Worm (Caenorhabditis elegans) whole organism, mixed stage, embryonic: ENCODE measurements around the gene rap-3.

Experiments
- M03D4.4 ChIP-seq: sonication (generic microtip); optimal IDR thresholded peaks from 2 replicates; lab custom pipeline; 2017; ENCODE audit warnings: mild to moderate bottlenecking, missing genetic modification characterization, missing compliant biosample characterization
- blmp-1 ChIP-seq: fragments of 150-350 bp; optimal IDR thresholded peaks from 2 replicates; lab custom pipeline; 2014; ENCODE audit warnings: missing biosample characterization, missing genetic modification characterization
- elt-3 ChIP-seq: fragments of 150-350 bp; optimal IDR thresholded peaks from 2 replicates; lab custom pipeline; 2014; ENCODE audit warnings: missing biosample characterization, missing genetic modification characterization
- flh-1 ChIP-seq: fragments of 200-800 bp; sonication (Bioruptor generic); optimal IDR thresholded peaks from 2 replicates; lab custom pipeline; 2018; ENCODE audit warnings: mild to moderate bottlenecking, missing genetic modification characterization, moderate library complexity, missing compliant biosample characterization
- lin-13 ChIP-seq: fragments of 150-350 bp; optimal IDR thresholded peaks from 2 replicates; lab custom pipeline; 2014; ENCODE audit warnings: missing biosample characterization, missing genetic modification characterization
- lsy-2 ChIP-seq: fragments of 150-350 bp; optimal IDR thresholded peaks from 2 replicates; lab custom pipeline; 2014; ENCODE audit warnings: missing biosample characterization, missing genetic modification characterization
- nhr-12 ChIP-seq: fragments of 150-350 bp; optimal IDR thresholded peaks from 2 replicates; lab custom pipeline; 2014; ENCODE audit warnings: missing biosample characterization, missing genetic modification characterization
- nhr-76 ChIP-seq: sonication (generic microtip); optimal IDR thresholded peaks from 2 replicates; lab custom pipeline; 2017; ENCODE audit warnings: missing biosample characterization, missing genetic modification characterization
- pha-4 ChIP-seq: fragments of 150-350 bp; optimal IDR thresholded peaks from 2 replicates; lab custom pipeline; 2018; ENCODE audit warnings: missing biosample characterization, missing genetic modification reagents, missing genetic modification characterization
- unc-120 ChIP-seq: sonication (generic microtip); optimal IDR thresholded peaks from 2 replicates; lab custom pipeline; 2017; ENCODE audit warnings: missing genetic modification characterization, missing compliant biosample characterization; ENCODE audit not compliant: poor library complexity, severe bottlenecking
- unc-39 ChIP-seq: fragments of 150-350 bp; optimal IDR thresholded peaks from 2 replicates; lab custom pipeline; 2014; ENCODE audit warnings: missing biosample characterization, missing genetic modification characterization
- unc-62 ChIP-seq: fragments of 150-350 bp; optimal IDR thresholded peaks from 2 replicates; lab custom pipeline; 2014; ENCODE audit warnings: missing biosample characterization, missing genetic modification reagents, missing genetic modification characterization

DNA sequence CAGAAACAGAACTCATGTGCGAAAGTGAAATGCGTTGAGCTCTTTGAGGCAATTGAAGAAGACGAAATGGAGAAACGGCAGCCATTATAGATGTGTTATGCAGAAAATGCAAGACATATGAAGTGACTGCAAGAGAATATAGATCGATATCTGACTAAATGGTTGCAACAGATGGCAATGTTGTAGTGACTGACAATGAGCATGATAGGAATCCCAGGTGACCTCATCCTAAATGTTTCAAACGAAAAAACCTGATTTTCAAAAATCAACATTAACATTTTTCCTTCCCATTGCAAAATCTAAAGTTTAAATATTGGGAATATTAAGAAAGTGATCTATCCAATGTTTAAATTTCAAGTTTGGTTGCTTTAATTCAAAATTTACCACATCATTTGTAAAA lies 16.4 kb upstream of the rap-3 start, which contains the start of gene C08F8.15:
- no peak for TF ChIP-seq unc-62 (GFP tag; lab: Kevin White, UChicago)
- no peak for TF ChIP-seq nhr-12 (tag; lab: Kevin White, UChicago)
- no peak for TF ChIP-seq lsy-2 (tag; lab: Kevin White, UChicago)
- TF ChIP-seq elt-3 = no peak
- no peak for TF ChIP-seq pha-4 (tag; lab: Kevin White, UChicago)
- TF ChIP-seq lin-13 (tag; lab: Kevin White, UChicago) = no peak
- no peak for TF ChIP-seq flh-1
- no peak for TF ChIP-seq M03D4.4 (tag; lab: Kevin White, UChicago)
- no peak for TF ChIP-seq unc-120 (tag; lab: Kevin White, UChicago)
- TF ChIP-seq blmp-1 (tag; lab: Kevin White, UChicago) = no peak
- no peak for TF ChIP-seq unc-39 (tag; lab: Kevin White, UChicago)
- no peak for TF ChIP-seq nhr-76 (tag; lab: Kevin White, UChicago)
